Fruit fly (Drosophila melanogaster) whole organism, embryonic: ENCODE data around the gene CG2124.
A peak's percentile ranks its signal among the peaks of the same experiment; 100 is the strongest.

Experiments used
- Abd-B ChIP-seq: fragments of 200-800 bp; sonication (Bioruptor generic); optimal IDR thresholded peaks from 2 replicates; lab custom pipeline; 2018; ENCODE audit warnings: missing biosample characterization, mild to moderate bottlenecking, missing genetic modification characterization, moderate library complexity
- Antp ChIP-seq: fragments of 200-800 bp; sonication (Bioruptor generic); optimal IDR thresholded peaks from 3 replicates; lab custom pipeline; 2016; ENCODE audit warnings: missing biosample characterization, missing genetic modification characterization
- CG11723 ChIP-seq: fragments of 200-800 bp; sonication (Bioruptor generic); optimal IDR thresholded peaks from 2 replicates; lab custom pipeline; 2017; ENCODE audit warnings: missing biosample characterization, mild to moderate bottlenecking, missing genetic modification characterization
- CG12071 ChIP-seq: fragments of 200-800 bp; sonication (Bioruptor generic); optimal IDR thresholded peaks from 3 replicates; lab custom pipeline; 2018; ENCODE audit warnings: missing biosample characterization, mild to moderate bottlenecking, missing genetic modification characterization
- CG12155 ChIP-seq: fragments of 200-800 bp; sonication (Bioruptor generic); optimal IDR thresholded peaks from 3 replicates; lab custom pipeline; 2016; ENCODE audit warnings: missing biosample characterization, missing genetic modification characterization
- CG12942 ChIP-seq: fragments of 200-800 bp; sonication (Bioruptor generic); optimal IDR thresholded peaks from 3 replicates; lab custom pipeline; 2016; ENCODE audit warnings: missing biosample characterization, missing genetic modification characterization
- CG14667 ChIP-seq: fragments of 200-800 bp; sonication (Bioruptor generic); IDR thresholded peaks from 2 replicates; pipeline ENCODE4 v1.3.6; 2022; ENCODE audit warnings: missing biosample characterization, missing genetic modification characterization
- CG15073 ChIP-seq: fragments of 200-800 bp; sonication (Bioruptor generic); optimal IDR thresholded peaks from 2 replicates; lab custom pipeline; 2016; ENCODE audit warnings: missing biosample characterization, missing genetic modification characterization
- CG2129 ChIP-seq: fragments of 200-800 bp; sonication (Bioruptor generic); IDR thresholded peaks from 2 replicates; pipeline ENCODE4 v1.3.6; 2022; ENCODE audit warnings: missing biosample characterization, missing genetic modification characterization; ENCODE audit not compliant: partially characterized antibody
- CG2889 ChIP-seq: fragments of 200-800 bp; sonication (Bioruptor generic); IDR thresholded peaks from 3 replicates; pipeline ENCODE4 v1.3.6; 2022; ENCODE audit warnings: missing biosample characterization, missing genetic modification characterization
- CG33213 ChIP-seq: fragments of 200-800 bp; sonication (Bioruptor generic); optimal IDR thresholded peaks from 3 replicates; lab custom pipeline; 2016; ENCODE audit warnings: missing biosample characterization, missing genetic modification characterization
- CG33557 ChIP-seq: fragments of 200-800 bp; sonication (Bioruptor generic); optimal IDR thresholded peaks from 2 replicates; lab custom pipeline; 2019; ENCODE audit warnings: missing biosample characterization, mild to moderate bottlenecking, missing genetic modification characterization, moderate library complexity
- CG5245 ChIP-seq: fragments of 200-800 bp; sonication (Bioruptor generic); optimal IDR thresholded peaks from 3 replicates; lab custom pipeline; 2016; ENCODE audit warnings: missing biosample characterization, missing genetic modification characterization
- CG6813 ChIP-seq: fragments of 200-800 bp; sonication (Bioruptor generic); optimal IDR thresholded peaks from 2 replicates; lab custom pipeline; 2017; ENCODE audit warnings: missing biosample characterization, missing genetic modification characterization, mild to moderate bottlenecking, moderate library complexity, missing genetic modification reagents
- CG7839 ChIP-seq: fragments of 200-800 bp; sonication (Bioruptor generic); optimal IDR thresholded peaks from 3 replicates; lab custom pipeline; 2018; ENCODE audit warnings: missing biosample characterization, mild to moderate bottlenecking, missing genetic modification characterization, moderate library complexity
- CG7928 ChIP-seq: fragments of 200-800 bp; sonication (Bioruptor generic); optimal IDR thresholded peaks from 2 replicates; lab custom pipeline; 2017; ENCODE audit warnings: missing biosample characterization, mild to moderate bottlenecking, missing genetic modification characterization
- CG8290 ChIP-seq, 3 experiments: fragments of 200-800 bp; sonication (Bioruptor generic); optimal IDR thresholded peaks; 2 replicates each; lab custom pipeline; 2016 to 2019; ENCODE audit warnings: missing biosample characterization in 3 of 3, missing genetic modification characterization in 3 of 3, mild to moderate bottlenecking in 2 of 3, moderate library complexity in 1 of 3
- CG8924 ChIP-seq: fragments of 200-800 bp; optimal IDR thresholded peaks from 3 replicates; lab custom pipeline; 2019; ENCODE audit warnings: missing biosample characterization, mild to moderate bottlenecking, missing genetic modification characterization, moderate library complexity
- Dek ChIP-seq: fragments of 200-800 bp; sonication (Bioruptor generic); optimal IDR thresholded peaks from 3 replicates; lab custom pipeline; 2019; ENCODE audit warnings: missing biosample characterization, mild to moderate bottlenecking, missing genetic modification characterization, moderate library complexity
- Dref ChIP-seq: fragments of 200-800 bp; sonication (Bioruptor generic); IDR thresholded peaks from 2 replicates; pipeline ENCODE4 v1.3.6; 2022; ENCODE audit warnings: missing biosample characterization, missing genetic modification characterization
- E2f2 ChIP-seq: fragments of 200-800 bp; sonication (Bioruptor generic); IDR thresholded peaks from 2 replicates; pipeline ENCODE4 v1.3.6; 2022; ENCODE audit warnings: missing biosample characterization, missing genetic modification characterization
- Hr3 ChIP-seq: fragments of 200-800 bp; sonication (Bioruptor generic); optimal IDR thresholded peaks from 3 replicates; lab custom pipeline; 2016; ENCODE audit warnings: missing biosample characterization, missing genetic modification characterization
- Max ChIP-seq: fragments of 200-800 bp; sonication (Bioruptor generic); optimal IDR thresholded peaks from 2 replicates; lab custom pipeline; 2016; ENCODE audit warnings: missing biosample characterization, mild to moderate bottlenecking, missing genetic modification characterization
- Oaz ChIP-seq: fragments of 200-800 bp; sonication (Bioruptor generic); IDR thresholded peaks from 2 replicates; pipeline ENCODE4 v1.3.6; 2022; ENCODE audit warnings: missing biosample characterization, missing genetic modification characterization
- Pdp1 ChIP-seq, 2 experiments: fragments of 200-800 bp; sonication (Bioruptor generic); optimal IDR thresholded peaks; 3 replicates each; lab custom pipeline; 2016; ENCODE audit warnings: missing biosample characterization in 2 of 2, missing genetic modification characterization in 2 of 2, mild to moderate bottlenecking in 1 of 2, moderate library complexity in 1 of 2
- Poxn ChIP-seq: fragments of 200-800 bp; sonication (Bioruptor generic); IDR thresholded peaks from 2 replicates; pipeline ENCODE4 v1.3.6; 2022; ENCODE audit warnings: missing biosample characterization, missing genetic modification characterization
- Trl ChIP-seq, 3 experiments: fragments of >200 bp in 2 of 3; fragments of 200-800 bp in 1 of 3; sonication (Bioruptor generic) in 1 of 3; optimal IDR thresholded peaks; 2 replicates in 1 of 3; 3 replicates in 2 of 3; lab custom pipeline; 2016 to 2017; ENCODE audit warnings: missing biosample characterization in 1 of 3, missing genetic modification characterization in 1 of 3
- ap ChIP-seq: fragments of 200-800 bp; sonication (Bioruptor generic); IDR thresholded peaks from 2 replicates; pipeline ENCODE4 v1.3.6; 2022; ENCODE audit warnings: missing biosample characterization, missing genetic modification characterization
- ato ChIP-seq: fragments of 200-800 bp; sonication (Bioruptor generic); IDR thresholded peaks from 2 replicates; pipeline ENCODE4 v1.3.6; 2022; ENCODE audit warnings: missing biosample characterization, missing genetic modification characterization; ENCODE audit not compliant: partially characterized antibody
- cad ChIP-seq: fragments of >200 bp; optimal IDR thresholded peaks from 2 replicates; lab custom pipeline; 2017; ENCODE audit warnings: missing biosample characterization, missing genetic modification characterization
- corto ChIP-seq: fragments of 200-800 bp; sonication (Bioruptor generic); optimal IDR thresholded peaks from 2 replicates; lab custom pipeline; 2016; ENCODE audit warnings: missing biosample characterization, mild to moderate bottlenecking, missing genetic modification characterization, moderate library complexity
- cwo ChIP-seq: fragments of 200-800 bp; sonication (Bioruptor generic); optimal IDR thresholded peaks from 3 replicates; lab custom pipeline; 2017; ENCODE audit warnings: missing biosample characterization, missing genetic modification characterization, mild to moderate bottlenecking, moderate library complexity, missing genetic modification reagents
- ems ChIP-seq: fragments of 200-800 bp; sonication (Bioruptor generic); optimal IDR thresholded peaks from 3 replicates; lab custom pipeline; 2016; ENCODE audit warnings: missing biosample characterization, missing genetic modification characterization
- eve ChIP-seq, 2 experiments: fragments of >200 bp; optimal IDR thresholded peaks; 2 replicates each; lab custom pipeline; 2017; ENCODE audit warnings: missing biosample characterization in 2 of 2, missing genetic modification characterization in 2 of 2
- exex ChIP-seq: fragments of 200-800 bp; sonication (Bioruptor generic); optimal IDR thresholded peaks from 4 replicates; lab custom pipeline; 2018; ENCODE audit warnings: missing biosample characterization, mild to moderate bottlenecking, missing genetic modification characterization, moderate library complexity
- fd102C ChIP-seq: fragments of 200-800 bp; sonication (Bioruptor generic); optimal IDR thresholded peaks from 2 replicates; lab custom pipeline; 2018; ENCODE audit warnings: missing biosample characterization, mild to moderate bottlenecking, missing genetic modification characterization, moderate library complexity
- ftz-f1 ChIP-seq: fragments of 200-800 bp; sonication (Bioruptor generic); optimal IDR thresholded peaks from 2 replicates; lab custom pipeline; 2016; ENCODE audit warnings: missing biosample characterization, missing genetic modification characterization
- gcm ChIP-seq: fragments of 200-800 bp; sonication (Bioruptor generic); optimal IDR thresholded peaks from 2 replicates; lab custom pipeline; 2019; ENCODE audit warnings: missing biosample characterization, mild to moderate bottlenecking, missing genetic modification characterization, moderate library complexity
- hbn ChIP-seq: fragments of 200-800 bp; sonication (Bioruptor generic); IDR thresholded peaks from 2 replicates; pipeline ENCODE4 v1.3.6; 2022; ENCODE audit warnings: missing biosample characterization, missing genetic modification characterization; ENCODE audit not compliant: partially characterized antibody
- jumu ChIP-seq: fragments of 200-800 bp; sonication (Bioruptor generic); optimal IDR thresholded peaks from 3 replicates; lab custom pipeline; 2016; ENCODE audit warnings: missing biosample characterization, missing genetic modification characterization
- knrl ChIP-seq: fragments of 200-800 bp; sonication (Bioruptor generic); IDR thresholded peaks from 3 replicates; pipeline ENCODE4 v1.3.6; 2022; ENCODE audit warnings: missing biosample characterization, missing genetic modification characterization; ENCODE audit not compliant: partially characterized antibody
- mld ChIP-seq: fragments of 200-800 bp; sonication (Bioruptor generic); IDR thresholded peaks from 3 replicates; pipeline ENCODE4 v1.3.6; 2022; ENCODE audit warnings: missing biosample characterization, missing genetic modification characterization; ENCODE audit not compliant: partially characterized antibody
- peb ChIP-seq: fragments of 200-800 bp; sonication (Bioruptor generic); IDR thresholded peaks from 2 replicates; pipeline ENCODE4 v1.3.6; 2022; ENCODE audit warnings: missing biosample characterization, missing genetic modification characterization
- slou ChIP-seq: fragments of 200-800 bp; sonication (Bioruptor generic); optimal IDR thresholded peaks from 3 replicates; lab custom pipeline; 2016; ENCODE audit warnings: missing biosample characterization, missing genetic modification characterization
- sr ChIP-seq: fragments of 200-800 bp; sonication (Bioruptor generic); IDR thresholded peaks from 3 replicates; pipeline ENCODE4 v1.3.6; 2022; ENCODE audit warnings: missing biosample characterization, missing genetic modification characterization
- sug ChIP-seq: fragments of 200-800 bp; optimal IDR thresholded peaks from 2 replicates; lab custom pipeline; 2019; ENCODE audit warnings: missing biosample characterization, mild to moderate bottlenecking, missing genetic modification characterization, moderate library complexity
- tap ChIP-seq: fragments of 200-800 bp; optimal IDR thresholded peaks from 3 replicates; lab custom pipeline; 2019; ENCODE audit warnings: missing biosample characterization, mild to moderate bottlenecking, missing genetic modification characterization, moderate library complexity
- toy ChIP-seq: fragments of 200-800 bp; sonication (Bioruptor generic); IDR thresholded peaks from 2 replicates; pipeline ENCODE4 v1.3.6; 2022; ENCODE audit warnings: missing biosample characterization, missing genetic modification characterization
- twi ChIP-seq: fragments of 200-800 bp; optimal IDR thresholded peaks from 2 replicates; lab custom pipeline; 2019; ENCODE audit warnings: missing biosample characterization, mild to moderate bottlenecking, missing genetic modification characterization, moderate library complexity
- zen2 ChIP-seq: fragments of 200-800 bp; sonication (Bioruptor generic); IDR thresholded peaks from 3 replicates; pipeline ENCODE4 v1.3.6; 2022; ENCODE audit warnings: missing biosample characterization, missing genetic modification characterization; ENCODE audit not compliant: partially characterized antibody

CG2124 gene

dm6 chrX:10587445-10587844, 8.5 kb upstream of the CG2124 start (continued):
- TF ChIP-seq CG8924 (tag; lab: Kevin White, UChicago) (peak; percentile 31), CG2889 (GFP tag; lab: Robert Waterston, UW) (no peak), CG14667 (GFP tag; lab: Robert Waterston, UW) (peak; percentile 31; the same call in 1 of the 2 replicates), CG6813 (GFP tag; lab: Kevin White, UChicago) (no peak), E2f2 (peak; percentile 31; the same call in 1 of the 2 replicates), fd102C (GFP tag; lab: Kevin White, UChicago) (no peak), slou (GFP tag; lab: Kevin White, UChicago) (no peak), Max (no peak), peb (GFP tag; lab: Robert Waterston, UW) (no peak), CG12071 (GFP tag; lab: Kevin White, UChicago) (no peak), Abd-B (GFP tag; lab: Kevin White, UChicago) (peak; percentile 49), Poxn (GFP tag; lab: Robert Waterston, UW) (no peak), Dek (tag; lab: Kevin White, UChicago) (no peak), CG12155 (GFP tag; lab: Kevin White, UChicago) (no peak), jumu (no peak), mld (GFP tag; lab: Robert Waterston, UW) (no peak), CG33557 (GFP tag; lab: Kevin White, UChicago) (no peak), sug (tag; lab: Kevin White, UChicago) (peak; percentile 5), ems (GFP tag; lab: Kevin White, UChicago) (peak; percentile 48), CG12942 (no peak), twi (no peak), CG33213 (GFP tag; lab: Kevin White, UChicago) (no peak), Pdp1 (GFP tag; optimal IDR thresholded peaks at IDR 0.05; lab: Kevin White, UChicago) (peak; percentile 45 to 48), Oaz (no peak), hbn (GFP tag; lab: Robert Waterston, UW) (no peak), tap (tag; lab: Kevin White, UChicago) (no peak), CG15073 (no peak), Antp (GFP tag; lab: Kevin White, UChicago) (no peak), Dref (GFP tag; lab: Robert Waterston, UW) (no peak), knrl (no peak), eve (GFP tag; optimal IDR thresholded peaks at IDR 0.05; lab: Kevin White, UChicago) (no peak), zen2 (GFP tag; lab: Robert Waterston, UW) (no peak), sr (no peak), CG5245 (no peak), cad (GFP tag; lab: Kevin White, UChicago) (no peak), ftz-f1 (GFP tag; lab: Kevin White, UChicago) (no peak), CG7839 (tag; lab: Kevin White, UChicago) (peak; percentile 59), gcm (no peak), CG2129 (no peak), cwo (GFP tag; lab: Kevin White, UChicago) (peak; percentile 7), corto (GFP tag; lab: Kevin White, UChicago) (no peak), exex (tag; lab: Kevin White, UChicago) (no peak), ap (peak; percentile 4; the same call in 1 of the 2 replicates), CG8290 (GFP tag; optimal IDR thresholded peaks at IDR 0.05; lab: Kevin White, UChicago) (no peak), CG8290 (tag; optimal IDR thresholded peaks at IDR 0.05; lab: Kevin White, UChicago) (no peak), CG11723 (GFP tag; lab: Kevin White, UChicago) (no peak), Trl (optimal IDR thresholded peaks at IDR 0.05; lab: Kevin White, UChicago) (no peak), Trl (GFP tag; optimal IDR thresholded peaks at IDR 0.05; lab: Kevin White, UChicago) (peak; percentile 44), Hr3 (GFP tag; lab: Kevin White, UChicago) (peak; percentile 25), toy (GFP tag; lab: Robert Waterston, UW) (no peak), CG7928 (no peak), ato (GFP tag; lab: Robert Waterston, UW) (no peak)
